Fruit fly (Drosophila melanogaster) whole organism, embryonic: ENCODE results near the gene Muc26B.

Experiments used
- Atf6 ChIP-seq: fragments of 200-800 bp; sonication (Bioruptor generic); IDR thresholded peaks from 2 replicates; pipeline ENCODE4 v1.3.6; 2022; ENCODE audit warnings: missing biosample characterization, missing genetic modification characterization
- Bgb ChIP-seq: fragments of 200-800 bp; sonication (Bioruptor generic); IDR thresholded peaks from 2 replicates; pipeline ENCODE4 v1.3.6; 2022; ENCODE audit warnings: missing biosample characterization, missing genetic modification characterization; ENCODE audit not compliant: partially characterized antibody
- CG10543 ChIP-seq: fragments of 200-800 bp; sonication (Bioruptor generic); optimal IDR thresholded peaks from 3 replicates; lab custom pipeline; 2017; ENCODE audit warnings: missing biosample characterization, mild to moderate bottlenecking, missing genetic modification characterization, moderate library complexity
- CG12155 ChIP-seq: fragments of 200-800 bp; sonication (Bioruptor generic); optimal IDR thresholded peaks from 3 replicates; lab custom pipeline; 2016; ENCODE audit warnings: missing biosample characterization, missing genetic modification characterization
- CG12299 ChIP-seq: fragments of 200-800 bp; sonication (Bioruptor generic); optimal IDR thresholded peaks from 2 replicates; lab custom pipeline; 2018; ENCODE audit warnings: missing biosample characterization, mild to moderate bottlenecking, missing genetic modification characterization
- CG13894 ChIP-seq: fragments of 200-800 bp; sonication (Bioruptor generic); optimal IDR thresholded peaks from 3 replicates; lab custom pipeline; 2018; ENCODE audit warnings: missing biosample characterization, mild to moderate bottlenecking, missing genetic modification characterization, moderate library complexity
- CG14965 ChIP-seq: fragments of 200-800 bp; sonication (Bioruptor generic); optimal IDR thresholded peaks from 2 replicates; lab custom pipeline; 2016; ENCODE audit warnings: missing biosample characterization, missing genetic modification characterization, borderline replicate concordance
- CG17186 ChIP-seq: fragments of 200-800 bp; sonication (Bioruptor generic); optimal IDR thresholded peaks from 3 replicates; lab custom pipeline; 2017; ENCODE audit warnings: missing biosample characterization, missing genetic modification reagents, missing genetic modification characterization
- CG17385 ChIP-seq: fragments of 200-800 bp; sonication (Bioruptor generic); optimal IDR thresholded peaks from 3 replicates; lab custom pipeline; 2018; ENCODE audit warnings: missing biosample characterization, mild to moderate bottlenecking, missing genetic modification characterization
- CG31441 ChIP-seq: fragments of 200-800 bp; sonication (Bioruptor generic); IDR thresholded peaks from 2 replicates; pipeline ENCODE4 v1.3.6; 2022; ENCODE audit warnings: missing biosample characterization, missing genetic modification characterization
- CG33557 ChIP-seq: fragments of 200-800 bp; sonication (Bioruptor generic); optimal IDR thresholded peaks from 2 replicates; lab custom pipeline; 2019; ENCODE audit warnings: missing biosample characterization, mild to moderate bottlenecking, missing genetic modification characterization, moderate library complexity
- CG4707 ChIP-seq: fragments of 200-800 bp; sonication (Bioruptor generic); optimal IDR thresholded peaks from 2 replicates; lab custom pipeline; 2018; ENCODE audit warnings: missing biosample characterization, mild to moderate bottlenecking, missing genetic modification characterization, moderate library complexity
- CrebB ChIP-seq: fragments of 200-800 bp; sonication (Bioruptor generic); optimal IDR thresholded peaks from 3 replicates; lab custom pipeline; 2018; ENCODE audit warnings: missing biosample characterization, mild to moderate bottlenecking, missing genetic modification characterization
- Dref ChIP-seq: fragments of 200-800 bp; sonication (Bioruptor generic); IDR thresholded peaks from 2 replicates; pipeline ENCODE4 v1.3.6; 2022; ENCODE audit warnings: missing biosample characterization, missing genetic modification characterization
- E2f1 ChIP-seq: fragments of 200-800 bp; sonication (Bioruptor generic); IDR thresholded peaks from 2 replicates; pipeline ENCODE4 v1.3.6; 2022; ENCODE audit warnings: missing biosample characterization, missing genetic modification characterization
- ERR ChIP-seq: fragments of 200-800 bp; sonication (Bioruptor generic); optimal IDR thresholded peaks from 2 replicates; lab custom pipeline; 2016; ENCODE audit warnings: missing biosample characterization, missing genetic modification characterization
- Ets65A ChIP-seq: fragments of 200-800 bp; sonication (Bioruptor generic); peaks from one replicate; lab custom pipeline; 2016; ENCODE audit warnings: missing biosample characterization, missing genetic modification characterization
- Fer2 ChIP-seq: fragments of 200-800 bp; sonication (Bioruptor generic); optimal IDR thresholded peaks from 2 replicates; lab custom pipeline; 2018; ENCODE audit warnings: missing biosample characterization, mild to moderate bottlenecking, missing genetic modification characterization, moderate library complexity
- HLH54F ChIP-seq: fragments of 200-800 bp; sonication (Bioruptor generic); optimal IDR thresholded peaks from 3 replicates; lab custom pipeline; 2016; ENCODE audit warnings: missing biosample characterization, missing genetic modification characterization
- Hr39 ChIP-seq: fragments of >200 bp; optimal IDR thresholded peaks from 2 replicates; lab custom pipeline; 2017
- Med ChIP-seq: fragments of 200-800 bp; sonication (Bioruptor generic); peaks from one replicate; lab custom pipeline; 2016; ENCODE audit warnings: missing biosample characterization, missing genetic modification characterization, mild to moderate bottlenecking, inconsistent platforms, moderate library complexity
- Nf-YC ChIP-seq: fragments of 200-800 bp; optimal IDR thresholded peaks from 3 replicates; lab custom pipeline; 2019; ENCODE audit warnings: missing biosample characterization, mild to moderate bottlenecking, missing genetic modification characterization, moderate library complexity
- abd-A ChIP-seq: fragments of 200-800 bp; sonication (Bioruptor generic); optimal IDR thresholded peaks from 3 replicates; lab custom pipeline; 2019; ENCODE audit warnings: missing biosample characterization, mild to moderate bottlenecking, missing genetic modification characterization, moderate library complexity
- gt ChIP-seq: fragments of 200-800 bp; sonication (Bioruptor generic); IDR thresholded peaks from 2 replicates; pipeline ENCODE4 v1.3.6; 2022; ENCODE audit warnings: missing biosample characterization, missing genetic modification characterization
- kni ChIP-seq: fragments of 200-800 bp; sonication (Bioruptor generic); optimal IDR thresholded peaks from 3 replicates; lab custom pipeline; 2017; ENCODE audit warnings: mild to moderate bottlenecking, missing biosample characterization, missing genetic modification reagents, missing genetic modification characterization
- nerfin-1 ChIP-seq: fragments of 200-800 bp; sonication (Bioruptor generic); optimal IDR thresholded peaks from 3 replicates; lab custom pipeline; 2019; ENCODE audit warnings: missing biosample characterization, mild to moderate bottlenecking, missing genetic modification characterization, moderate library complexity
- onecut ChIP-seq: fragments of 200-800 bp; sonication (Bioruptor generic); IDR thresholded peaks from 2 replicates; pipeline ENCODE4 v1.3.6; 2022; ENCODE audit warnings: missing biosample characterization, missing genetic modification characterization
- pum ChIP-seq: fragments of 200-800 bp; sonication (Bioruptor generic); optimal IDR thresholded peaks from 2 replicates; lab custom pipeline; 2016; ENCODE audit warnings: missing biosample characterization, missing genetic modification characterization
- shn ChIP-seq: fragments of 200-800 bp; sonication (Bioruptor generic); optimal IDR thresholded peaks from 3 replicates; lab custom pipeline; 2016; ENCODE audit warnings: missing biosample characterization, missing genetic modification characterization
- sqz ChIP-seq: fragments of 200-800 bp; sonication (Bioruptor generic); optimal IDR thresholded peaks from 3 replicates; lab custom pipeline; 2018; ENCODE audit warnings: missing biosample characterization, mild to moderate bottlenecking, missing genetic modification characterization
- stc ChIP-seq: fragments of 200-800 bp; sonication (Bioruptor generic); IDR thresholded peaks from 2 replicates; pipeline ENCODE4 v1.3.6; 2022; ENCODE audit warnings: missing biosample characterization, missing genetic modification characterization
- tgo ChIP-seq: fragments of 200-800 bp; sonication (Bioruptor generic); IDR thresholded peaks from 3 replicates; pipeline ENCODE4 v1.3.6; 2022; ENCODE audit warnings: missing biosample characterization, missing genetic modification characterization
- yki ChIP-seq: fragments of >200 bp; optimal IDR thresholded peaks from 3 replicates; lab custom pipeline; 2018
- zfh2 ChIP-seq: fragments of 200-800 bp; sonication (Bioruptor generic); optimal IDR thresholded peaks from 2 replicates; lab custom pipeline; 2016; ENCODE audit warnings: missing biosample characterization, missing genetic modification characterization

Gene Muc26B

DNA sequence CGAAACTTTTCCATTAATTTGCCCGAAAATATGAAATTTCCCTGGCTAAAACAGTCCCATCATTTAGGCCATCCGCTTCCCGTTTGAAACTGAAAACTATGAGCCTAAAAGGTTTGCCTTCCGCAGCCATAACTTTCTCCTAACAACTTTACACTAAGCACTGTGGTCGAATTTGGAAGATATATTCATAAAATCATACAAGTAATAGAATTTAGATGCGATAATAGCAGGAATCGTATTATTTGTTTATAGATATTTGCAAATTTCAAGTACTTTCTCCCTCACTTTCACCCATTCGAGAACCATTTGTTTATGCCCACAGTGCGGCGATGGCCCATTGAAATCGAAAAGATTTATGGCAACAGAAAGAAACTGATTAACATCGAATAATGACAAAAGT lies 49.7 kb downstream of the Muc26B start (continued):
- TF ChIP-seq Atf6 (no peak), Ets65A (peak; percentile 47), CG12299 (tag; lab: Kevin White, UChicago) (no peak), CG31441 (no peak), CG4707 (GFP tag; lab: Kevin White, UChicago) (peak; percentile 23), CG17385 (GFP tag; lab: Kevin White, UChicago) (no peak), E2f1 (GFP tag; lab: Robert Waterston, UW) (no peak), Med (peak; percentile 2), kni (GFP tag; lab: Kevin White, UChicago) (no peak), Nf-YC (tag; lab: Kevin White, UChicago) (no peak)

dm6 chr2L:6202881-6203280 lies 51.1 kb downstream of the Muc26B start:
- TF ChIP-seq CG10543 (GFP tag; lab: Kevin White, UChicago) (no peak), nerfin-1 (peak; percentile 27), gt (no peak), HLH54F (GFP tag; lab: Kevin White, UChicago) (no peak), Dref (GFP tag; lab: Robert Waterston, UW) (no peak), yki (lab: Kevin White, UChicago) (no peak), CG17186 (GFP tag; lab: Kevin White, UChicago) (no peak), pum (GFP tag; lab: Kevin White, UChicago) (no peak), Hr39 (no peak), CG33557 (GFP tag; lab: Kevin White, UChicago) (no peak), CG14965 (GFP tag; lab: Kevin White, UChicago) (no peak), stc (GFP tag; lab: Robert Waterston, UW) (no peak), zfh2 (GFP tag; lab: Kevin White, UChicago) (no peak), Fer2 (tag; lab: Kevin White, UChicago) (no peak), sqz (GFP tag; lab: Kevin White, UChicago) (peak; percentile 45), abd-A (tag; lab: Kevin White, UChicago) (peak; percentile 81), shn (GFP tag; lab: Kevin White, UChicago) (no peak), CG12155 (no peak), ERR (GFP tag; lab: Kevin White, UChicago) (no peak), CrebB (no peak), CG13894 (peak; percentile 1), tgo (GFP tag; lab: Robert Waterston, UW) (no peak), onecut (GFP tag; lab: Robert Waterston, UW) (peak; percentile 75), Bgb (GFP tag; lab: Robert Waterston, UW) (no peak)
